Worm (Caenorhabditis elegans) whole organism, late embryonic: ENCODE results near the gene Y55F3AR.2.

Experiments
- eyg-1 ChIP-seq: sonication (generic microtip); optimal IDR thresholded peaks from 2 replicates; lab custom pipeline; 2016; ENCODE audit warnings: missing genotype, missing genetic modification characterization, missing compliant biosample characterization
- lim-6 ChIP-seq: sonication (generic microtip); optimal IDR thresholded peaks from 2 replicates; lab custom pipeline; 2016; ENCODE audit warnings: missing genetic modification characterization, missing compliant biosample characterization
- mec-3 ChIP-seq: sonication (generic microtip); optimal IDR thresholded peaks from 2 replicates; lab custom pipeline; 2016; ENCODE audit warnings: borderline replicate concordance, missing genetic modification characterization, missing compliant biosample characterization
- tbx-2 ChIP-seq: sonication (generic microtip); optimal IDR thresholded peaks from 2 replicates; lab custom pipeline; 2016; ENCODE audit warnings: missing genetic modification characterization, missing compliant biosample characterization
- unc-55 ChIP-seq: sonication (generic microtip); optimal IDR thresholded peaks from 2 replicates; lab custom pipeline; 2017; ENCODE audit warnings: missing biosample characterization, missing genetic modification reagents, missing genetic modification characterization
- unc-86 ChIP-seq: sonication (generic microtip); optimal IDR thresholded peaks from 2 replicates; lab custom pipeline; 2016; ENCODE audit warnings: missing genetic modification characterization, missing compliant biosample characterization

DNA sequence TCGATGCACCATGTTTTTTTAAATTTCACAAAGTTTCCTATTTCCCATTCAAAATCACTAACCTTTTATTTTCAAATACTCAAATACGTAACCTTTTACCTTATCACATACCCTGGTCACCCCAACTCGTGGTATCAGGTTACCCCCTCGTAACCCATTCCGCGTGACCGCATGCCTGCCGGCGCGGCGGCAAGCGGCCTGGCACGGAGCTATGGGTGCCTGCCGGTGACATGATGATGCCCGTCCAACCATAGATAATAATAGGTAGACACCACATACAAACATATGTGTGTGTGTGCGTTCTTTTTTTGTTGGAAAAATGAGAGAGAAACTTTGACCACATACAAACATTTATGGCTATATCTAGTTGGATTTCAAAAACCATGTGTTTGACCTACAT, 28.8 kb upstream of the Y55F3AR.2 start:
- no peak for TF ChIP-seq mec-3
- no peak for TF ChIP-seq unc-86 (tag; lab: Kevin White, UChicago)
- no peak for TF ChIP-seq tbx-2 (tag; lab: Kevin White, UChicago)
- no peak for TF ChIP-seq eyg-1 (tag; lab: Kevin White, UChicago)
- no peak for TF ChIP-seq lim-6
- TF ChIP-seq unc-55 (GFP tag; lab: Kevin White, UChicago), result no peak
